1 fruit fly cellular context compared by ENCODE assay signal in genomic region chr3L:8763037-8763454, dm6.
A peak's percentile ranks its signal among the peaks of the same experiment; 100 is the strongest.
TF ChIP-seq lines count a peak whose summit lies in the region.

No protein-coding gene starts in this region.

TF ChIP-seq in whole organism, embryonic, 481 proteins besides CTCF, POLR2A, EP300 and RAD21 (continued from another document):
- TF ChIP-seq Poxn (GFP tag; IDR thresholded peaks at IDR 0.05; lab: Robert Waterston, UW) (no peak), CG7372 (GFP tag; IDR thresholded peaks at IDR 0.05; lab: Robert Waterston, UW) (0 out of 2 replicates have a peak, but pooled peaks have one; percentile 23), CG10565 (GFP tag; optimal IDR thresholded peaks at IDR 0.05; lab: Kevin White, UChicago) (no peak), CG34422 (GFP tag; IDR thresholded peaks at IDR 0.05; lab: Robert Waterston, UW) (peak; percentile 63; the same call in 2 of the 3 replicates), zen (tag; optimal IDR thresholded peaks at IDR 0.05; lab: Kevin White, UChicago) (no peak), cad (GFP tag; optimal IDR thresholded peaks at IDR 0.05; lab: Kevin White, UChicago) (no peak), Kr (GFP tag; optimal IDR thresholded peaks at IDR 0.05; lab: Kevin White, UChicago) (no peak), otp (GFP tag; IDR thresholded peaks at IDR 0.05; lab: Robert Waterston, UW) (no peak), CG13894 (tag; optimal IDR thresholded peaks at IDR 0.05; lab: Kevin White, UChicago) (no peak), CG9609 (GFP tag; optimal IDR thresholded peaks at IDR 0.05; lab: Kevin White, UChicago) (peak; percentile 16), CG1792 (GFP tag; optimal IDR thresholded peaks at IDR 0.05; lab: Kevin White, UChicago) (no peak), CG10321 (GFP tag; IDR thresholded peaks at IDR 0.05; lab: Robert Waterston, UW) (no peak), Spps (tag; optimal IDR thresholded peaks at IDR 0.05; lab: Kevin White, UChicago) (no peak), pnt (GFP tag; optimal IDR thresholded peaks at IDR 0.05; lab: Kevin White, UChicago) (no peak), CG10979 (tag; optimal IDR thresholded peaks at IDR 0.05; lab: Kevin White, UChicago) (no peak), trem (tag; optimal IDR thresholded peaks at IDR 0.05; lab: Kevin White, UChicago) (no peak), CG34376 (GFP tag; optimal IDR thresholded peaks at IDR 0.05; lab: Kevin White, UChicago) (no peak), CG10209 (GFP tag; optimal IDR thresholded peaks at IDR 0.05; lab: Kevin White, UChicago) (peak; percentile 42), sqz (GFP tag; optimal IDR thresholded peaks at IDR 0.05; lab: Kevin White, UChicago) (no peak), CG42726 (GFP tag; IDR thresholded peaks at IDR 0.05; lab: Robert Waterston, UW; ENCODE audit: partially characterized antibody) (no peak), CG6254 (GFP tag; optimal IDR thresholded peaks at IDR 0.05; lab: Kevin White, UChicago) (no peak), CG15696 (tag; optimal IDR thresholded peaks at IDR 0.05; lab: Kevin White, UChicago) (no peak), Ets65A (GFP tag; lab: Kevin White, UChicago) (no peak), CG7839 (tag; optimal IDR thresholded peaks at IDR 0.05; lab: Kevin White, UChicago) (no peak), Abd-B (GFP tag; optimal IDR thresholded peaks at IDR 0.05; lab: Kevin White, UChicago) (no peak), vfl (GFP tag; optimal IDR thresholded peaks at IDR 0.05; lab: Kevin White, UChicago) (no peak), nmo (GFP tag; optimal IDR thresholded peaks at IDR 0.05; lab: Kevin White, UChicago) (peak; percentile 48), CG11093 (GFP tag; IDR thresholded peaks at IDR 0.05; lab: Robert Waterston, UW) (no peak), Hmr (GFP tag; optimal IDR thresholded peaks at IDR 0.05; lab: Kevin White, UChicago) (peak; percentile 42), Atf3 (GFP tag; optimal IDR thresholded peaks at IDR 0.05; lab: Kevin White, UChicago) (no peak), fru (optimal IDR thresholded peaks at IDR 0.05; lab: Kevin White, UChicago) (no peak), Trl (optimal IDR thresholded peaks at IDR 0.05; lab: Kevin White, UChicago) (no peak), Trl (GFP tag; optimal IDR thresholded peaks at IDR 0.05; lab: Kevin White, UChicago) (no peak), lbe (GFP tag; optimal IDR thresholded peaks at IDR 0.05; lab: Kevin White, UChicago) (no peak), CG7271 (tag; optimal IDR thresholded peaks at IDR 0.05; lab: Kevin White, UChicago) (no peak), ranshi (GFP tag; IDR thresholded peaks at IDR 0.05; lab: Robert Waterston, UW) (0 out of 2 replicates have a peak, but pooled peaks have one; percentile 33), danr (GFP tag; IDR thresholded peaks at IDR 0.05; lab: Robert Waterston, UW) (no peak), CG2199 (GFP tag; IDR thresholded peaks at IDR 0.05; lab: Robert Waterston, UW) (no peak), seq (GFP tag; IDR thresholded peaks at IDR 0.05; lab: Robert Waterston, UW) (no peak), az2 (GFP tag; optimal IDR thresholded peaks at IDR 0.05; lab: Kevin White, UChicago) (peak; percentile 12), HLHmδ (GFP tag; optimal IDR thresholded peaks at IDR 0.05; lab: Kevin White, UChicago) (no peak), gsb (GFP tag; IDR thresholded peaks at IDR 0.05; lab: Robert Waterston, UW) (peak; percentile 54; the same call in 1 of the 2 replicates), ase (GFP tag; IDR thresholded peaks at IDR 0.05; lab: Robert Waterston, UW) (no peak; the same call in 2 of the 3 replicates), CG3838 (GFP tag; optimal IDR thresholded peaks at IDR 0.05; lab: Kevin White, UChicago) (no peak), CG13287 (GFP tag; IDR thresholded peaks at IDR 0.05; lab: Robert Waterston, UW; ENCODE audit: partially characterized antibody) (peak; percentile 56), CG14965 (GFP tag; optimal IDR thresholded peaks at IDR 0.05; lab: Kevin White, UChicago; ENCODE audit: borderline replicate concordance) (no peak), gt (GFP tag; IDR thresholded peaks at IDR 0.05; lab: Robert Waterston, UW) (no peak), H2.0 (GFP tag; IDR thresholded peaks at IDR 0.05; lab: Robert Waterston, UW) (peak; percentile 62), CG17328 (GFP tag; IDR thresholded peaks at IDR 0.05; lab: Robert Waterston, UW) (0 out of 2 replicates have a peak, but pooled peaks have one; percentile 46), sens (GFP tag; lab: Kevin White, UChicago) (peak; percentile 85), CG11696 (GFP tag; IDR thresholded peaks at IDR 0.05; lab: Robert Waterston, UW) (no peak), NFAT (GFP tag; IDR thresholded peaks at IDR 0.05; lab: Robert Waterston, UW) (peak; percentile 41; the same call in 1 of the 2 replicates), H15 (GFP tag; IDR thresholded peaks at IDR 0.05; lab: Robert Waterston, UW) (peak; percentile 56; the same call in 1 of the 3 replicates), pros (GFP tag; optimal IDR thresholded peaks at IDR 0.05; lab: Kevin White, UChicago) (no peak), D19A (tag; optimal IDR thresholded peaks at IDR 0.05; lab: Kevin White, UChicago) (peak; percentile 3), CG6791 (GFP tag; IDR thresholded peaks at IDR 0.05; lab: Robert Waterston, UW; ENCODE audit: partially characterized antibody) (no peak), CG10462 (GFP tag; optimal IDR thresholded peaks at IDR 0.05; lab: Kevin White, UChicago) (peak; percentile 14), cwo (GFP tag; optimal IDR thresholded peaks at IDR 0.05; lab: Kevin White, UChicago) (peak; percentile 16), CG2129 (GFP tag; IDR thresholded peaks at IDR 0.05; lab: Robert Waterston, UW; ENCODE audit: partially characterized antibody) (no peak), CG15011 (GFP tag; optimal IDR thresholded peaks at IDR 0.05; lab: Kevin White, UChicago) (no peak), vvl (GFP tag; IDR thresholded peaks at IDR 0.05; lab: Robert Waterston, UW) (peak; percentile 75), CG11085 (GFP tag; IDR thresholded peaks at IDR 0.05; lab: Robert Waterston, UW) (0 out of 2 replicates have a peak, but pooled peaks have one; percentile 44), CkIIα-i1 (GFP tag; IDR thresholded peaks at IDR 0.05; lab: Robert Waterston, UW) (no peak), Gug (GFP tag; IDR thresholded peaks at IDR 0.05; lab: Robert Waterston, UW) (peak; percentile 19; the same call in 1 of the 4 replicates), CG11247 (GFP tag; IDR thresholded peaks at IDR 0.05; lab: Robert Waterston, UW) (peak; percentile 49), Hr78 (GFP tag; optimal IDR thresholded peaks at IDR 0.05; lab: Kevin White, UChicago) (no peak), CG13424 (tag; optimal IDR thresholded peaks at IDR 0.05; lab: Kevin White, UChicago) (peak; percentile 49), CG11456 (GFP tag; IDR thresholded peaks at IDR 0.05; lab: Robert Waterston, UW) (0 out of 3 replicates have a peak, but pooled peaks have one; percentile 65), CG17361 (GFP tag; IDR thresholded peaks at IDR 0.05; lab: Robert Waterston, UW) (peak; percentile 54; the same call in 1 of the 3 replicates), Bgb (GFP tag; IDR thresholded peaks at IDR 0.05; lab: Robert Waterston, UW; ENCODE audit: partially characterized antibody) (peak; percentile 34; the same call in 1 of the 2 replicates), gfzf (GFP tag; optimal IDR thresholded peaks at IDR 0.05; lab: Kevin White, UChicago) (no peak), peb (GFP tag; IDR thresholded peaks at IDR 0.05; lab: Robert Waterston, UW) (no peak), MBD-R2 (GFP tag; IDR thresholded peaks at IDR 0.05; lab: Robert Waterston, UW) (peak; percentile 20; the same call in 1 of the 2 replicates), CG13775 (GFP tag; optimal IDR thresholded peaks at IDR 0.05; lab: Kevin White, UChicago) (no peak), amos (GFP tag; IDR thresholded peaks at IDR 0.05; lab: Robert Waterston, UW; ENCODE audit: partially characterized antibody) (peak; percentile 33; the same call in 1 of the 2 replicates), dmrt11E (tag; optimal IDR thresholded peaks at IDR 0.05; lab: Kevin White, UChicago) (no peak), crol (GFP tag; IDR thresholded peaks at IDR 0.05; lab: Robert Waterston, UW) (peak; percentile 56), CG16863 (GFP tag; optimal IDR thresholded peaks at IDR 0.05; lab: Kevin White, UChicago) (peak; percentile 24), CG4820 (GFP tag; optimal IDR thresholded peaks at IDR 0.05; lab: Kevin White, UChicago) (no peak), CG17359 (tag; optimal IDR thresholded peaks at IDR 0.05; lab: Kevin White, UChicago) (no peak), CG5245 (GFP tag; optimal IDR thresholded peaks at IDR 0.05; lab: Kevin White, UChicago) (no peak), Mrtf (GFP tag; IDR thresholded peaks at IDR 0.05; lab: Robert Waterston, UW) (peak; percentile 72; the same call in 2 of the 3 replicates), Ptx1 (GFP tag; IDR thresholded peaks at IDR 0.05; lab: Robert Waterston, UW) (peak; percentile 68), CG12769 (tag; optimal IDR thresholded peaks at IDR 0.05; lab: Kevin White, UChicago) (peak; percentile 68), phol (tag; optimal IDR thresholded peaks at IDR 0.05; lab: Kevin White, UChicago) (peak; percentile 4), YL-1 (GFP tag; optimal IDR thresholded peaks at IDR 0.05; lab: Kevin White, UChicago) (no peak), CG6683 (GFP tag; optimal IDR thresholded peaks at IDR 0.05; lab: Kevin White, UChicago) (no peak), al (GFP tag; IDR thresholded peaks at IDR 0.05; lab: Robert Waterston, UW) (no peak), chn (GFP tag; optimal IDR thresholded peaks at IDR 0.05; lab: Kevin White, UChicago) (peak; percentile 4), CG9932 (GFP tag; IDR thresholded peaks at IDR 0.05; lab: Robert Waterston, UW) (peak; percentile 64), her (GFP tag; optimal IDR thresholded peaks at IDR 0.05; lab: Kevin White, UChicago) (no peak), CG11398 (GFP tag; optimal IDR thresholded peaks at IDR 0.05; lab: Kevin White, UChicago) (peak; percentile 17), gcm2 (GFP tag; optimal IDR thresholded peaks at IDR 0.05; lab: Kevin White, UChicago) (no peak), hb (GFP tag; IDR thresholded peaks at IDR 0.05; lab: Robert Waterston, UW; ENCODE audit: partially characterized antibody) (0 out of 3 replicates have a peak, but pooled peaks have one; percentile 25), lilli (GFP tag; optimal IDR thresholded peaks at IDR 0.05; lab: Kevin White, UChicago) (peak; percentile 50), CG8281 (tag; optimal IDR thresholded peaks at IDR 0.05; lab: Kevin White, UChicago) (no peak), CG18011 (GFP tag; optimal IDR thresholded peaks at IDR 0.05; lab: Kevin White, UChicago) (no peak), vnd (GFP tag; IDR thresholded peaks at IDR 0.05; lab: Robert Waterston, UW; ENCODE audit: partially characterized antibody) (peak; percentile 64; the same call in 2 of the 3 replicates), CG14710 (tag; optimal IDR thresholded peaks at IDR 0.05; lab: Kevin White, UChicago) (no peak), CG11560 (tag; IDR thresholded peaks at IDR 0.05; lab: Robert Waterston, UW) (no peak), tll (GFP tag; optimal IDR thresholded peaks at IDR 0.05; lab: Kevin White, UChicago) (no peak), CG12155 (GFP tag; optimal IDR thresholded peaks at IDR 0.05; lab: Kevin White, UChicago) (peak; percentile 49)
